Fruit fly (Drosophila melanogaster) whole organism, pupa: ENCODE data around the gene Septin2.

Experiments used
- CG13204 ChIP-seq: fragments of 200-800 bp; sonication (Bioruptor generic); optimal IDR thresholded peaks from 2 replicates; lab custom pipeline; 2018; ENCODE audit warnings: missing biosample characterization, mild to moderate bottlenecking, missing genetic modification characterization, moderate library complexity
- CG14655 ChIP-seq: fragments of 200-800 bp; sonication (Bioruptor generic); optimal IDR thresholded peaks from 3 replicates; lab custom pipeline; 2017; ENCODE audit warnings: mild to moderate bottlenecking, missing biosample characterization, missing genetic modification reagents, missing genetic modification characterization
- CG15710 ChIP-seq: fragments of 200-800 bp; sonication (Bioruptor generic); optimal IDR thresholded peaks from 2 replicates; lab custom pipeline; 2018; ENCODE audit warnings: missing biosample characterization, mild to moderate bottlenecking, missing genetic modification characterization, moderate library complexity
- CG17806 ChIP-seq: fragments of 200-800 bp; sonication (Bioruptor generic); optimal IDR thresholded peaks from 2 replicates; lab custom pipeline; 2018; ENCODE audit warnings: missing biosample characterization, mild to moderate bottlenecking, missing genetic modification characterization, moderate library complexity
- CG32121 ChIP-seq: fragments of 200-800 bp; sonication (Bioruptor generic); IDR thresholded peaks from 2 replicates; pipeline ENCODE4 v1.3.6; 2022; ENCODE audit warnings: missing biosample characterization, missing genetic modification characterization
- CG4496 ChIP-seq: fragments of 200-800 bp; sonication (Bioruptor generic); IDR thresholded peaks from 3 replicates; pipeline ENCODE4 v1.3.6; 2022; ENCODE audit warnings: missing biosample characterization, missing genetic modification characterization
- EcR ChIP-seq: fragments of 200-800 bp; sonication (Bioruptor generic); optimal IDR thresholded peaks from 3 replicates; lab custom pipeline; 2019; ENCODE audit warnings: missing biosample characterization, missing genetic modification characterization, mild to moderate bottlenecking, moderate library complexity, missing genetic modification reagents
- Ets98B ChIP-seq: fragments of 200-800 bp; sonication (Bioruptor generic); IDR thresholded peaks from 2 replicates; pipeline ENCODE4 v1.3.6; 2022; ENCODE audit warnings: missing biosample characterization, missing genetic modification characterization
- Pif1A ChIP-seq: fragments of 200-800 bp; sonication (Bioruptor generic); optimal IDR thresholded peaks from 3 replicates; lab custom pipeline; 2016; ENCODE audit warnings: missing biosample characterization, missing genetic modification characterization
- Pif1B ChIP-seq: fragments of 200-800 bp; sonication (Bioruptor generic); optimal IDR thresholded peaks from 3 replicates; lab custom pipeline; 2016; ENCODE audit warnings: missing biosample characterization, missing genetic modification characterization

DNA sequence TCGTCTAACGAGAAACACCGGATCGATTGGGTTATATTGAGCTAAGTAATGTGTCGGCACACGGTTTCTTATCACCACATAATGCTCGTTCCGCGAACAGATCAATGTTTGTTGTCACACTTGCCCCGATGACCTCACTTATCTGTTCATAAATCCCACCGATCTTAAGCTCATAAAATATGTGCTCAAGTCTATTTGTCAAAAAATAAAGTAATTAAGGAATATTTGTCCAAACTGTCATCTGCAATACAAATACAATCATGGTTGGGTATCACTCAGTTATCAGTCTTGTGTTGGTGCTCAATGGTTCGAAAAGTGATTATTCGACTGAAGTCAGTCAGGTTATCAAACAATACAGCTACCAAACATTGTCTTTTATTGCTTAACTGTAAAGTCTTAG, 39.9 kb downstream of the Septin2 start:
- TF ChIP-seq EcR (no peak), CG4496 (GFP tag; lab: Robert Waterston, UW) (no peak), Ets98B (no peak), Pif1A (GFP tag; lab: Kevin White, UChicago) (no peak), CG13204 (no peak), CG32121 (GFP tag; lab: Robert Waterston, UW) (no peak), CG14655 (GFP tag; lab: Kevin White, UChicago) (no peak), CG17806 (tag; lab: Kevin White, UChicago) (no peak), Pif1B (no peak), CG15710 (tag; lab: Kevin White, UChicago) (no peak)
